Fruit fly (Drosophila melanogaster) whole organism, prepupa: Measurements from ENCODE around the gene Obp19d.

ENCODE experiments used
- CG32006 ChIP-seq: fragments of 200-800 bp; sonication (Bioruptor generic); optimal IDR thresholded peaks from 3 replicates; lab custom pipeline; 2017; ENCODE audit warnings: missing biosample characterization, mild to moderate bottlenecking, missing genetic modification characterization
- Hr39 ChIP-seq: fragments of 200-800 bp; sonication (Bioruptor generic); optimal IDR thresholded peaks from 2 replicates; lab custom pipeline; 2016; ENCODE audit warnings: missing biosample characterization, missing genetic modification characterization
- achi ChIP-seq: fragments of 200-800 bp; sonication (Bioruptor generic); optimal IDR thresholded peaks from 3 replicates; lab custom pipeline; 2016; ENCODE audit warnings: missing biosample characterization, missing genetic modification characterization
- dsx ChIP-seq: fragments of 200-800 bp; optimal IDR thresholded peaks from 3 replicates; lab custom pipeline; 2019; ENCODE audit warnings: missing biosample characterization, mild to moderate bottlenecking, missing genetic modification characterization, moderate library complexity; ENCODE audit not compliant: poor library complexity, severe bottlenecking
- esn ChIP-seq: fragments of 200-800 bp; sonication (Bioruptor generic); optimal IDR thresholded peaks from 2 replicates; lab custom pipeline; 2016; ENCODE audit warnings: missing biosample characterization, mild to moderate bottlenecking, missing genetic modification characterization, moderate library complexity
- salr ChIP-seq, 2 experiments: fragments of 200-800 bp; sonication (Bioruptor generic); optimal IDR thresholded peaks; 3 replicates each; lab custom pipeline; 2016 to 2018; ENCODE audit warnings: missing biosample characterization in 2 of 2, missing genetic modification characterization in 2 of 2, mild to moderate bottlenecking in 1 of 2

dm6 chrX:20411635-20412034, 7.8 kb upstream of the Obp19d start:
- TF ChIP-seq CG32006 (no peak), Hr39 (GFP tag; lab: Kevin White, UChicago) (no peak), esn (GFP tag; lab: Kevin White, UChicago) (no peak), salr (GFP tag; optimal IDR thresholded peaks at IDR 0.05; lab: Kevin White, UChicago) (no peak), achi (GFP tag; lab: Kevin White, UChicago) (no peak), dsx (GFP tag; lab: Kevin White, UChicago) (no peak)
